Fruit fly (Drosophila melanogaster): ENCODE measurements around the gene CG10098.

CG10098 gene

DNA sequence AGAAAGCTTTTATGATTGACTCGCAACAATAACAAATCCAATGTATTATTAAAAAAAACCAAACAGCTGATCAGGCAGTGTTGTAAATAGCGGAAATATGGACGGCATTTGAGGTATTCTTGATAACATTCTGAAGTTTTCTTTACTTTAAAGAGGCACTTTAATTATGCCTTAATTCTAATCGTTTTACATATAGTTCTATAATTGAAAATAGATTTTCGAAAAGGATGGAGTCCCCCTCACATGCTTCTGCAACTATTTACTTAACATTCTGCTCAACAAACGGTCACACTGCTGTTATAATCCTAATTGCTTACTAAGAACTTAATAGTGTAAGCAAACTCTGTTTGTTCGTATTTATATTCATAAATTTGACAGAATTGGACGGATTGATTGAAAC is 3.6 kb downstream of the CG10098 start, which contains the start of gene CG10068 (continued):
- TF ChIP-seq CG4424 (GFP tag; optimal IDR thresholded peaks at IDR 0.05) (peak; percentile 88), Awh (GFP tag; IDR thresholded peaks at IDR 0.05) (peak; percentile 94), Doc2 (GFP tag; IDR thresholded peaks at IDR 0.05) (no peak), CkIIα-i1 (GFP tag; IDR thresholded peaks at IDR 0.05) (no peak), CG4328 (GFP tag; optimal IDR thresholded peaks at IDR 0.05) (peak; percentile 71), vnd (GFP tag; IDR thresholded peaks at IDR 0.05; ENCODE audit: partially characterized antibody) (no peak), Hr51 (GFP tag; optimal IDR thresholded peaks at IDR 0.05) (peak; percentile 86 to 87), CG9215 (GFP tag; IDR thresholded peaks at IDR 0.05) (no peak; the same call in 1 of the 2 replicates), chif (GFP tag; optimal IDR thresholded peaks at IDR 0.05) (peak; percentile 83 to 87), Meics (GFP tag; optimal IDR thresholded peaks at IDR 0.05) (peak; percentile 82), CTCF (GFP tag; optimal IDR thresholded peaks at IDR 0.05) (peak; percentile 62), lab (GFP tag; optimal IDR thresholded peaks at IDR 0.05) (peak; percentile 94), CG10209 (GFP tag; optimal IDR thresholded peaks at IDR 0.05) (peak; percentile 89), CG11247 (GFP tag; IDR thresholded peaks at IDR 0.05) (peak; percentile 85), CG3163 (GFP tag; optimal IDR thresholded peaks at IDR 0.05) (peak; percentile 71), disco-r (GFP tag; optimal IDR thresholded peaks at IDR 0.05) (peak; percentile 38), CG12659 (GFP tag; optimal IDR thresholded peaks at IDR 0.05) (peak; percentile 93), z (GFP tag; IDR thresholded peaks at IDR 0.05) (peak; percentile 66; the same call in 2 of the 3 replicates), NfI (GFP tag; optimal IDR thresholded peaks at IDR 0.05) (peak; percentile 88), PHDP (tag; optimal IDR thresholded peaks at IDR 0.05) (peak; percentile 82), lbe (GFP tag; optimal IDR thresholded peaks at IDR 0.05) (peak; percentile 81), Gug (GFP tag; IDR thresholded peaks at IDR 0.05) (peak; percentile 73; the same call in 2 of the 4 replicates), Hr39 (optimal IDR thresholded peaks at IDR 0.05) (no peak), klu (GFP tag; IDR thresholded peaks at IDR 0.05) (peak; percentile 66; the same call in 1 of the 2 replicates), aop (GFP tag; IDR thresholded peaks at IDR 0.05) (0 out of 2 replicates have a peak, but pooled peaks have one; percentile 79), CG3281 (GFP tag; optimal IDR thresholded peaks at IDR 0.05) (peak; percentile 82), CHES-1-like (GFP tag; optimal IDR thresholded peaks at IDR 0.05) (peak; percentile 92), CG13424 (tag; optimal IDR thresholded peaks at IDR 0.05) (peak; percentile 88), H2.0 (GFP tag; IDR thresholded peaks at IDR 0.05) (peak; percentile 92), bsh (GFP tag; optimal IDR thresholded peaks at IDR 0.05) (peak; percentile 30 to 91), CG17612 (GFP tag; IDR thresholded peaks at IDR 0.05) (peak; percentile 74), CG9727 (GFP tag; optimal IDR thresholded peaks at IDR 0.05) (peak; percentile 92), nerfin-2 (GFP tag; IDR thresholded peaks at IDR 0.05; ENCODE audit: partially characterized antibody) (no peak), Dref (GFP tag; IDR thresholded peaks at IDR 0.05) (no peak), ind (GFP tag; optimal IDR thresholded peaks at IDR 0.05) (peak; percentile 83), Hand (GFP tag; optimal IDR thresholded peaks at IDR 0.05) (peak; percentile 54), CG13123 (GFP tag; optimal IDR thresholded peaks at IDR 0.05) (peak; percentile 74), CG14860 (GFP tag; IDR thresholded peaks at IDR 0.05; ENCODE audit: partially characterized antibody) (no peak), ase (GFP tag; IDR thresholded peaks at IDR 0.05) (peak; percentile 94), Med (GFP tag) (peak; percentile 99), Aef1 (GFP tag; IDR thresholded peaks at IDR 0.05) (peak; percentile 87), CG7271 (tag; optimal IDR thresholded peaks at IDR 0.05) (peak; percentile 92), Bdp1 (GFP tag; optimal IDR thresholded peaks at IDR 0.05) (peak; percentile 90), ems (GFP tag; optimal IDR thresholded peaks at IDR 0.05) (peak; percentile 88), Six4 (GFP tag; optimal IDR thresholded peaks at IDR 0.05) (peak; percentile 87), CG10462 (GFP tag; optimal IDR thresholded peaks at IDR 0.05) (peak; percentile 82), Dll (GFP tag; IDR thresholded peaks at IDR 0.05; ENCODE audit: partially characterized antibody) (peak; percentile 57; the same call in 2 of the 4 replicates), Scr (GFP tag; IDR thresholded peaks at IDR 0.05; ENCODE audit: partially characterized antibody) (0 out of 2 replicates have a peak, but pooled peaks have one; percentile 22), sens-2 (GFP tag; IDR thresholded peaks at IDR 0.05) (peak; percentile 92), Pdp1 (GFP tag; optimal IDR thresholded peaks at IDR 0.05) (peak; percentile 89 to 91), CG6272 (GFP tag; IDR thresholded peaks at IDR 0.05) (no peak; the same call in 1 of the 2 replicates)
